Fruit fly (Drosophila melanogaster): Measurements from ENCODE around the gene Sec61alpha.

The Sec61alpha gene

DNA sequence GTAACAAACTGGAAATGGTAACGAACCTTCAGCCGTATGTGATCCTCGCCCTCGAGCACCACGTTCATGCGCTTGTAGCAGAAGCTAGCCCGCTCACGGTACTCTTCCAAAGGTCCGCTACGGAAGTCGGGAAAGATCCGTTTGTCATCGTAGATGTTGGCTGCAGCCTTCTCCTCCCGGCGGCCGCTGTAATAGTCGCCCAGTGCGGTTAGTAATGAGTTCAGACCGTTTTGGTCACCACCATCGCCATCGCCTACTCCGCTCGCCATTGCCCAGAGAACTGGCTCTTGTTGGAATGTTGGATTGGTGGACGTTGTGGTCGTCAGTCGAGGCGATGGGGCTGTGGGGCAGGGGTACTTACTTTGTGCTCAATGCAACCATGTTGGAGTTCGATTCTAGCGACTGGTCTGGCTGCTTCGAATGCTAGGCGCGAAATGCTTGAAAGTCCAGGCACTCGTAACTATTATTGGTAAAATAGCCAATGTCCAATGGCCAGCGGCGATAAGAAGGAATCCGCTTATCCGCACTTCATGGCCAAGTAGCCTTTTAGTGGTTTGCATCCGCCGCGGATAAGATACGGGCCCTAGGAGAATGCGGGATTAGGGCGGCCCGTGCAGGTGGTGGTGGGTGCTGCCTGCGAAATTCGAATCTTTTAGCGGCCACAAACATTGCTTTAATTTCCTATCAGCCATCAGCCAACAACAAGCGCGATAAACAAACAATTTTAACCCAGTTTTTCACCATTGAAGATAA lies 32.6 kb downstream of the Sec61alpha start (continued):
- peak; percentile 53 for TF ChIP-seq CG6808 (GFP tag; optimal IDR thresholded peaks at IDR 0.05)
- no peak for TF ChIP-seq spab (GFP tag; optimal IDR thresholded peaks at IDR 0.05)
- no peak for TF ChIP-seq CG34406 (GFP tag; optimal IDR thresholded peaks at IDR 0.05)
- TF ChIP-seq CG6276 (GFP tag; optimal IDR thresholded peaks at IDR 0.05): peak; percentile 54
- peak; percentile 46 for TF ChIP-seq CG16779 (tag; optimal IDR thresholded peaks at IDR 0.05)
- TF ChIP-seq Lpt (GFP tag; optimal IDR thresholded peaks at IDR 0.05): peak; percentile 20
- TF ChIP-seq dac (GFP tag; optimal IDR thresholded peaks at IDR 0.05): no peak
- no peak for TF ChIP-seq CG11762 (GFP tag; optimal IDR thresholded peaks at IDR 0.05; ENCODE audit: insufficient read depth)
